Worm (Caenorhabditis elegans): ENCODE data around the gene sel-8.

- TF ChIP-seq snpc-4 (tag; optimal IDR thresholded peaks at IDR 0.05) = no peak
- no peak for TF ChIP-seq skn-1 (tag; optimal IDR thresholded peaks at IDR 0.05)
- TF ChIP-seq elt-2 (tag; optimal IDR thresholded peaks at IDR 0.05) = no peak
- no peak for TF ChIP-seq zag-1 (tag; optimal IDR thresholded peaks at IDR 0.05)
- no peak for TF ChIP-seq C34B4.2 (tag; optimal IDR thresholded peaks at IDR 0.05)
- TF ChIP-seq nhr-76 (tag; optimal IDR thresholded peaks at IDR 0.05) = no peak
- TF ChIP-seq fos-1 (tag; optimal IDR thresholded peaks at IDR 0.05) = no peak
These were observed 30.5 kb upstream of the sel-8 start, which contains the start of gene C46F11.5 for ce11 chrIII:3657479-3657878.
